Worm (Caenorhabditis elegans) whole organism, early embryonic: ENCODE data around the gene cee-1.

Experiments used
- B0310.2 ChIP-seq: sonication (generic microtip); optimal IDR thresholded peaks from 2 replicates; lab custom pipeline; 2016; ENCODE audit warnings: mild to moderate bottlenecking, missing genetic modification characterization, missing compliant biosample characterization
- F13C5.2 ChIP-seq: sonication (generic microtip); optimal IDR thresholded peaks from 2 replicates; lab custom pipeline; 2017; ENCODE audit warnings: mild to moderate bottlenecking, missing genetic modification characterization, inconsistent platforms, missing compliant biosample characterization
- aly-1 ChIP-seq: sonication (generic microtip); optimal IDR thresholded peaks from 2 replicates; lab custom pipeline; 2016; ENCODE audit warnings: missing genetic modification characterization, missing compliant biosample characterization
- ama-1 ChIP-seq: fragments of 150-350 bp; optimal IDR thresholded peaks from 2 replicates; lab custom pipeline; 2014
- ceh-13 ChIP-seq: fragments of 200-800 bp; sonication (Bioruptor generic); optimal IDR thresholded peaks from 2 replicates; lab custom pipeline; 2018; ENCODE audit warnings: mild to moderate bottlenecking, missing genetic modification characterization, missing compliant biosample characterization
- ceh-36 ChIP-seq: sonication (generic microtip); optimal IDR thresholded peaks from 2 replicates; lab custom pipeline; 2016; ENCODE audit warnings: missing genetic modification characterization, inconsistent platforms, missing compliant biosample characterization
- ets-7 ChIP-seq: sonication (generic microtip); optimal IDR thresholded peaks from 2 replicates; lab custom pipeline; 2016; ENCODE audit warnings: missing genotype, missing genetic modification characterization, missing compliant biosample characterization
- flt-1 ChIP-seq: fragments of 200-800 bp; sonication (Bioruptor generic); IDR thresholded peaks from 2 replicates; pipeline ENCODE4 v1.3.6; 2022; ENCODE audit warnings: missing genetic modification characterization, missing compliant biosample characterization
- hmbx-1 ChIP-seq: sonication (generic microtip); optimal IDR thresholded peaks from 2 replicates; lab custom pipeline; 2016; ENCODE audit warnings: mild to moderate bottlenecking, missing genetic modification characterization, missing compliant biosample characterization
- hmg-4 ChIP-seq: fragments of 200-800 bp; sonication (Bioruptor generic); optimal IDR thresholded peaks from 2 replicates; lab custom pipeline; 2018; ENCODE audit warnings: mild to moderate bottlenecking, missing genetic modification characterization, missing compliant biosample characterization
- hnd-1 ChIP-seq: sonication (generic microtip); optimal IDR thresholded peaks from 2 replicates; lab custom pipeline; 2016; ENCODE audit warnings: missing genetic modification characterization, missing compliant biosample characterization
- pes-1 ChIP-seq: fragments of 200-800 bp; sonication (Bioruptor generic); IDR thresholded peaks from 2 replicates; pipeline ENCODE4 v1.3.6; 2022; ENCODE audit warnings: missing genetic modification reagents, missing genetic modification characterization, missing compliant biosample characterization
- scrt-1 ChIP-seq: fragments of 200-800 bp; sonication (Bioruptor generic); IDR thresholded peaks from 2 replicates; pipeline ENCODE4 v1.3.6; 2022; ENCODE audit warnings: missing genetic modification characterization, missing compliant biosample characterization
- sea-1 ChIP-seq: fragments of 200-800 bp; sonication (Bioruptor generic); conservative IDR thresholded peaks from 2 replicates; pipeline ENCODE4 v1.3.6; 2022; ENCODE audit warnings: missing genetic modification characterization, missing compliant biosample characterization
- tbx-11 ChIP-seq: fragments of 200-800 bp; sonication (Bioruptor generic); IDR thresholded peaks from 2 replicates; pipeline ENCODE4 v1.3.6; 2022; ENCODE audit warnings: missing genetic modification characterization, missing compliant biosample characterization
- tbx-37 ChIP-seq: fragments of 200-800 bp; sonication (Bioruptor generic); conservative IDR thresholded peaks from 2 replicates; pipeline ENCODE4 v1.3.6; 2022; ENCODE audit warnings: missing genetic modification reagents, missing genetic modification characterization, missing compliant biosample characterization
- tra-4 ChIP-seq: sonication (generic microtip); optimal IDR thresholded peaks from 2 replicates; lab custom pipeline; 2017; ENCODE audit warnings: missing genetic modification characterization, missing compliant biosample characterization

cee-1 gene

DNA sequence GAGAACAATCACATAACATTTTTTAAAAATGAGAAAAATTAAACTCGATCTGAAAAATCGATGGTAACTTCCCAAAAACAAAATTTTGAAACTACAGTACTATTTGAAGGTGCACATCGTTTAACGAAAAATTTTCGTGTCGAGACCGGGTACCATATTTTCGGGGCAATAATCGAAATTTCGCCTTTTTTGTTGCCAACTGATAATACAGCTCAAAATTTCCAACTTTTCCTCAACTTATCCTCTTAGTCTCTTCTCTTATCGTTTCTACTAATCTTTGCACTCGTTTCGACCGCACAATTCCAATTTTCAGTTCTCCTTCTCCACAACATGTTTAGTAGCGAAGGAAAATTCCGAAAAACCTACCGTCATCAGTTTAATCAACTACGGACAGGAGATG, 5.6 kb upstream of the cee-1 start, which contains the start of gene rom-1:
Gene rom-1 (plus strand): TSS at position 301 of the 400 bp plus-strand sequence.
- TF ChIP-seq ets-7 (tag; lab: Kevin White, UChicago): no peak
- TF ChIP-seq aly-1 (tag; lab: Kevin White, UChicago): no peak
- no peak for TF ChIP-seq ceh-36 (tag; lab: Kevin White, UChicago)
- no peak for TF ChIP-seq tbx-37 (GFP tag; lab: Robert Waterston, UW)
- TF ChIP-seq F13C5.2 (tag; lab: Kevin White, UChicago): no peak
- TF ChIP-seq hnd-1 (tag; lab: Kevin White, UChicago): no peak
- TF ChIP-seq ama-1 (lab: Kevin White, UChicago): no peak
- no peak for TF ChIP-seq tbx-11 (GFP tag; lab: Robert Waterston, UW)
- TF ChIP-seq flt-1 (GFP tag; lab: Robert Waterston, UW): no peak
- no peak for TF ChIP-seq hmg-4 (GFP tag; lab: Kevin White, UChicago)
- TF ChIP-seq pes-1 (GFP tag; lab: Robert Waterston, UW): no peak
- no peak for TF ChIP-seq scrt-1 (GFP tag; lab: Robert Waterston, UW)
- TF ChIP-seq tra-4 (tag; lab: Kevin White, UChicago): no peak
- TF ChIP-seq B0310.2 (tag; lab: Kevin White, UChicago): no peak
- no peak for TF ChIP-seq ceh-13
- no peak for TF ChIP-seq hmbx-1 (tag; lab: Kevin White, UChicago)
- no peak for TF ChIP-seq sea-1 (GFP tag; lab: Robert Waterston, UW)

DNA sequence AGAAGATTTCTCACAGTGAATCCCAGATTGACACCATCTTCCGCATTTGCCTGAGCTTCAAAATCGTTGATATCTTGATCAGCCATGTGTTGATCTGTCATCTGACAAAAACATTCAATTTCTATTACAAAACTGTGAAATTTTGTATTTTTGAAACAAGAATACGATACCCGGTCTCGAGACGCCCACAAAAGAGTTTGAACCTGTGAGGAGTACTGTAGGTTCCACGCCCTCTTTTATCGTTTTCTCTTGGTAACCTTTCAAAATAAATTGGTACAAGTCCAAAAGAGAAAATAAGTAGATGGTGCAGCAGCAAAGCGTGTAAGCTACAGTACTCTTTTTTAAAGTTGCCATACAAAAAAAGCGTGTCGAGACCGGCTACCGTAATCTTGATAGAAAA, 2.6 kb upstream of the cee-1 start, which contains the start of gene F26F4.12:
Gene F26F4.12 (minus strand): TSS at position 101 of the 400 bp plus-strand sequence.
- TF ChIP-seq tra-4 (tag; lab: Kevin White, UChicago): no peak

DNA sequence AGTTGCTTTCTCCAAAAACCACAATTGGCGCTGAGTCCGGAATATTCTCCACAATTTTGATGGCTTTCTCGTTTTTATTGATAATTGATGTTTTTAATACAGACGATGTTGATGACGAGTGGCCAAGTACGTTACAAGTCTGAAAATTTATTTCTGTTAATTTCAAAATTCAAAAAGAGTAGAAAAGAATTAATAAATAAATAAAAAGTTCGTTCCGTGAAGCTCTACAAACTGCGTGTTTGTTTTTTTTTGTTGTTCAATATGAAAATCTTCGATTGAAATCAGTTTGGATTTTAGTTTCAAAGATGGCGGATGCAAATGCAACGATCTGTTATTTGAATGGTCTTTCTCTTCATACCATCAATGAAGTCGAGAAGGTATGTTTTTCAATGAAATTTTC, 1.5 kb upstream of the cee-1 start, which contains the start of gene F26F4.2:
Gene F26F4.2 (plus strand): TSS at position 301 of the 400 bp plus-strand sequence.
- TF ChIP-seq tbx-11 (GFP tag; lab: Robert Waterston, UW) (no peak), tbx-37 (GFP tag; lab: Robert Waterston, UW) (no peak), hmbx-1 (tag; lab: Kevin White, UChicago) (no peak), pes-1 (GFP tag; lab: Robert Waterston, UW) (no peak), flt-1 (GFP tag; lab: Robert Waterston, UW) (no peak), scrt-1 (GFP tag; lab: Robert Waterston, UW) (no peak), tra-4 (tag; lab: Kevin White, UChicago) (no peak), ceh-13 (no peak), F13C5.2 (tag; lab: Kevin White, UChicago) (no peak), aly-1 (tag; lab: Kevin White, UChicago) (no peak), B0310.2 (tag; lab: Kevin White, UChicago) (no peak), sea-1 (GFP tag; lab: Robert Waterston, UW) (no peak), hnd-1 (tag; lab: Kevin White, UChicago) (no peak), ceh-36 (tag; lab: Kevin White, UChicago) (no peak)

DNA sequence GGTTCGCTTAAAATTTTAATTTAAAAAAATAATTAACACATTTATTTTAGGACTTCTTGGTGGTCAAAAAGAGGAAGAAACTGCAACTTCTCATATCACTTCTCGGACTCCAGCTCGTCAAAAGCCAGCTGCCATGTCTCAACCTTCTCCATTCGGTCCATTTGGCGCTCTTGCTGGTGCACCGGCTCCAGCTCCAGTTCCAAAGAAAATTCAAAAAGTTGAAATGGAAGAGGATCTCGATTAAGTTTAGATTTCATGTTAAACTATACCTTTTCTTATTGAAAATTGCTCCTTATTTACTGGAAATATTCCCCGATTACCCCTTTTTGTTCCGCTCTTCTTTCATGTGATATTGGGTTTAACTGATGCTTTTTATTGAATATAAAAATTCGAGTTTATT, 1.2 kb downstream of the cee-1 start:
- TF ChIP-seq tbx-11 (GFP tag; lab: Robert Waterston, UW) (no peak), pes-1 (GFP tag; lab: Robert Waterston, UW) (no peak), B0310.2 (tag; lab: Kevin White, UChicago) (no peak), flt-1 (GFP tag; lab: Robert Waterston, UW) (no peak), F13C5.2 (tag; lab: Kevin White, UChicago) (no peak), hnd-1 (tag; lab: Kevin White, UChicago) (no peak), hmbx-1 (tag; lab: Kevin White, UChicago) (no peak), hmg-4 (GFP tag; lab: Kevin White, UChicago) (no peak), aly-1 (tag; lab: Kevin White, UChicago) (no peak), sea-1 (GFP tag; lab: Robert Waterston, UW) (no peak), ets-7 (tag; lab: Kevin White, UChicago) (no peak), ceh-13 (no peak), tbx-37 (GFP tag; lab: Robert Waterston, UW) (no peak)

DNA sequence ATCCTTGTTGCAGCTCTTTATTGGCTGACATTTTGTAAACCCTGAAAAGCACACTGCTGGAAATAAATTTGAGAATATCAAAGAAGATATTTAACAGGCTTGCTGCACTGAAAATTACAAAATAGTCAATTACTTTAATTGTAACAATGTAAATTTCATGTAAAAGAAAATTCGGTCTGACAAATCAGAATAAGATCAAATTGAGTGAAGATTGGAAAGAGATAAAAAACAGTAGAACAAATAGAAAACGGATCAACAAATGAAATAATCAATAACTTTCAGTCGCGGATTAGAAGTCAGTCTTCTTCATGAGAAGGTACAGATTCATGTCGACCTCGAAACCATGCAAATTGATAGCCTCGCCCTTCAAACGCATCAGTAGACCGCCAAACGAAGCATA, 4.6 kb downstream of the cee-1 start, which contains the start of gene rars-1:
Gene rars-1 (minus strand): TSS at position 101 of the 400 bp plus-strand sequence.
- TF ChIP-seq B0310.2 (tag; lab: Kevin White, UChicago) (no peak), ceh-36 (tag; lab: Kevin White, UChicago) (no peak), sea-1 (GFP tag; lab: Robert Waterston, UW) (no peak), scrt-1 (GFP tag; lab: Robert Waterston, UW) (no peak), aly-1 (tag; lab: Kevin White, UChicago) (no peak), tra-4 (tag; lab: Kevin White, UChicago) (no peak), ceh-13 (no peak), ets-7 (tag; lab: Kevin White, UChicago) (no peak), ama-1 (lab: Kevin White, UChicago) (no peak), pes-1 (GFP tag; lab: Robert Waterston, UW) (no peak), hmg-4 (GFP tag; lab: Kevin White, UChicago) (no peak), tbx-11 (GFP tag; lab: Robert Waterston, UW) (no peak), F13C5.2 (tag; lab: Kevin White, UChicago) (no peak), tbx-37 (GFP tag; lab: Robert Waterston, UW) (no peak), hnd-1 (tag; lab: Kevin White, UChicago) (no peak)

DNA sequence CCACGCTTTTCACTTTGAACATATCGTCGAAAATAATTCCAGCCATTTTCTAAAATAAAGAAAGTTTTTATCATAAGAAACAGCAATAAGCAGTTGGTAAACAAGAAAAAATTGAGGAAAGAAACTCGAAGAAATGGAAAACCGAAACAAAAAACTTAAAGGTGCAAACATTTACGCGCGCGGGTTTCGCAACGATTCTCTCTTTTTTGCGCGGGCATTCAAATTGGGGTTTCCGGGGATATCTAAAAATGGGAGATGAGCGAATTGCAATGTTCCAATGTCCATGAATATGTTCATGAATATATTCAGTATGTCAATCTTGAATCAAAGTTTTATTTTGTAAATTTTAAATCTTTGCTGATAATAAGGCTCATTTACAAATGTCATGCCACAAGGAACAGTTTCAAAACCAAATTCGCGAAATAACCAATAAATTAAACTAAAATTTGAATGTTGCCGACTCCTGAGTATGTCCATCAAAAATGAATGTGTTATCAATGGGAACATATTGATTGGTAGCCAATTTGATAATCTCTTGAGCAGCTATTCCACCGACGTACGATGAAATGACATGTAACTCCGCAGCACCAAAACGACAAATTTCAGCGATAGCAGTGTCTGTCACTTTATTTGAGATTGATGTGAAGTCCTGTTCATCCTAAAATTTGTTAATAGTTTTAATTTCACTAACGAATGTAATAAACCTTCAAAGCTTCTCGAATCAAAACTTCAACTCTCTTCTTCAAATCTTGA, 5.6 kb downstream of the cee-1 start, which contains the start of gene rpb-8:
Gene rpb-8 (minus strand): TSS at position 49 of the 753 bp plus-strand sequence.
- TF ChIP-seq hnd-1 (tag; lab: Kevin White, UChicago): no peak
- no peak for TF ChIP-seq sea-1 (GFP tag; lab: Robert Waterston, UW)
- no peak for TF ChIP-seq tbx-11 (GFP tag; lab: Robert Waterston, UW)
- no peak for TF ChIP-seq ceh-36 (tag; lab: Kevin White, UChicago)
- TF ChIP-seq scrt-1 (GFP tag; lab: Robert Waterston, UW): no peak
- no peak for TF ChIP-seq ceh-13
- no peak for TF ChIP-seq ets-7 (tag; lab: Kevin White, UChicago)
- TF ChIP-seq hmg-4 (GFP tag; lab: Kevin White, UChicago): no peak
- no peak for TF ChIP-seq ama-1 (lab: Kevin White, UChicago)
- TF ChIP-seq F13C5.2 (tag; lab: Kevin White, UChicago): no peak
